Fruit fly (Drosophila melanogaster): ENCODE results near the gene Esp.
A peak's percentile ranks its signal among the peaks of the same experiment; 100 is the strongest.

Esp gene

DNA sequence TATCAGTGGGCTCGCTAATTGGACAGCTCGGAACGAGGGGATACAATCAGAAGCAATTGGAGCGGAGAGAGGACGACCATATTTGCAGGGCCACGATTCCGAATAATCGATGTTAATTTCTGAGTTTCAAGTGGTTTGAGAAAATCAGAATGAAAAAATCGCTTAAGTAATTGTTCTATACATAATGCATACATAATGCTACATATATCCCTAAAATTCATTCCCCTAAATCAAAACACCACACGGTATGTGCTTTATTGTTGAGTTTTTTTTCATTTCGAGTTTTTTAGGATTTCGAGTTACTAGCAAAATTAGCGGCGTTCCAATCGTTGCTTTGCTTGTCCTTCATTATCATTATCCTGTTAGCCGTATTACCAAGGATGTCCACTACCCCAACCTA is 16.2 kb upstream of the Esp start, which contains the start of gene niki:
niki (minus strand) TSS at position 101 of the 400 bp plus-strand sequence.
- TF ChIP-seq slbo (GFP tag; IDR thresholded peaks at IDR 0.05) (no peak), CG10274 (GFP tag; optimal IDR thresholded peaks at IDR 0.05) (no peak), pho (GFP tag; optimal IDR thresholded peaks at IDR 0.05) (no peak), caup (GFP tag; optimal IDR thresholded peaks at IDR 0.05; ENCODE audit: severe bottlenecking) (no peak), Ptx1 (GFP tag; IDR thresholded peaks at IDR 0.05) (no peak), CG17361 (GFP tag; IDR thresholded peaks at IDR 0.05) (no peak), CG13296 (GFP tag; optimal IDR thresholded peaks at IDR 0.05) (no peak), lov (optimal IDR thresholded peaks at IDR 0.05) (no peak), lov (GFP tag; IDR thresholded peaks at IDR 0.05) (no peak), nerfin-1 (tag; optimal IDR thresholded peaks at IDR 0.05) (no peak), CG16815 (GFP tag; optimal IDR thresholded peaks at IDR 0.05) (no peak), CG18262 (tag; optimal IDR thresholded peaks at IDR 0.05) (no peak), CG3995 (GFP tag; optimal IDR thresholded peaks at IDR 0.05) (no peak), CG14014 (GFP tag; IDR thresholded peaks at IDR 0.05) (no peak), Side (GFP tag; optimal IDR thresholded peaks at IDR 0.05) (no peak), chm (GFP tag; IDR thresholded peaks at IDR 0.05) (no peak), CG4730 (GFP tag; IDR thresholded peaks at IDR 0.05) (no peak), pum (GFP tag; optimal IDR thresholded peaks at IDR 0.05) (no peak), gce (GFP tag; IDR thresholded peaks at IDR 0.05) (no peak)

DNA sequence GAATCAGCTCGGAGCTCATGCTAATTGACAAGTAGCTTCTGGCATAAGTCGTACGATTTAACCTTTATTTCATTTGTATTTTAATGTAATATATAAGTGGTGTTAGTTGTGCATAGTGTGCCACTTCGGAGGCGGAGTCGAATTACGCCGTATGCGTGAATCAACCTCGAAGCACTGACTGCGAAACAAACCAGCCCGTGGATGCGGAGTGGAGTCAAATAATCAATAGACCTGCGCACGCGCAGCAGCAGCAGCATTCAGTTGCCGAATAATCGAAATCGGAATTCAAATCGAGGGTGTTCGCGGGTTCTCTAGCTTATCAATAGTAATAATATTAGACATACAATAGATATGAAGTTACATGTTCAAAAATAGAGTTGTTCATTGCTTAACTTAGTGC is 13.5 kb upstream of the Esp start, which contains the start of gene RabX4:
RabX4 (minus strand) TSS at position 176 of the 400 bp plus-strand sequence.
- TF ChIP-seq CG9817 (tag; optimal IDR thresholded peaks at IDR 0.05), result no peak
- no peak for TF ChIP-seq aop (GFP tag; IDR thresholded peaks at IDR 0.05)
- no peak for TF ChIP-seq Aef1 (GFP tag; IDR thresholded peaks at IDR 0.05)
- no peak for TF ChIP-seq dmrt11E (tag; optimal IDR thresholded peaks at IDR 0.05)
- TF ChIP-seq CG1792 (GFP tag; optimal IDR thresholded peaks at IDR 0.05), result no peak
- TF ChIP-seq Fer3 (tag; optimal IDR thresholded peaks at IDR 0.05), result no peak
- TF ChIP-seq MESR4 (GFP tag; optimal IDR thresholded peaks at IDR 0.05), result peak; percentile 1
- TF ChIP-seq CG31224 (GFP tag; IDR thresholded peaks at IDR 0.05), result no peak
- TF ChIP-seq CG9797 (GFP tag; optimal IDR thresholded peaks at IDR 0.05), result no peak
- no peak for TF ChIP-seq unpg (GFP tag; optimal IDR thresholded peaks at IDR 0.05)
- TF ChIP-seq CG11723 (GFP tag; optimal IDR thresholded peaks at IDR 0.05), result no peak
- TF ChIP-seq CG13123 (GFP tag; optimal IDR thresholded peaks at IDR 0.05), result no peak
- no peak for TF ChIP-seq Mad (GFP tag; optimal IDR thresholded peaks at IDR 0.05)
- no peak for TF ChIP-seq oc (tag; optimal IDR thresholded peaks at IDR 0.05)
- TF ChIP-seq YL-1 (GFP tag; optimal IDR thresholded peaks at IDR 0.05), result peak; percentile 42
- no peak for TF ChIP-seq ara (GFP tag; IDR thresholded peaks at IDR 0.05)
- no peak for TF ChIP-seq D (optimal IDR thresholded peaks at IDR 0.05)
- TF ChIP-seq D (GFP tag; optimal IDR thresholded peaks at IDR 0.05), result no peak
- TF ChIP-seq CG7786 (GFP tag; optimal IDR thresholded peaks at IDR 0.05), result no peak
- no peak for TF ChIP-seq corto (GFP tag; optimal IDR thresholded peaks at IDR 0.05)
- no peak for TF ChIP-seq CG12659 (GFP tag; optimal IDR thresholded peaks at IDR 0.05)
- TF ChIP-seq Mrtf (GFP tag; IDR thresholded peaks at IDR 0.05), result no peak
- no peak for TF ChIP-seq NC2β (GFP tag; optimal IDR thresholded peaks at IDR 0.05)
- no peak for TF ChIP-seq CG10979 (tag; optimal IDR thresholded peaks at IDR 0.05)
- peak; percentile 70 for TF ChIP-seq sens (GFP tag)
- no peak for TF ChIP-seq CG17912 (GFP tag; optimal IDR thresholded peaks at IDR 0.05)
- TF ChIP-seq Hsf (GFP tag; optimal IDR thresholded peaks at IDR 0.05), result no peak
- TF ChIP-seq Poxn (GFP tag; IDR thresholded peaks at IDR 0.05), result no peak
- TF ChIP-seq insv (GFP tag; optimal IDR thresholded peaks at IDR 0.05), result no peak
- no peak for TF ChIP-seq ro (GFP tag; IDR thresholded peaks at IDR 0.05)
- TF ChIP-seq CG1603 (tag; optimal IDR thresholded peaks at IDR 0.05), result no peak
- peak; percentile 100 for TF ChIP-seq onecut (GFP tag; IDR thresholded peaks at IDR 0.05)
- no peak for TF ChIP-seq CG1602 (GFP tag; optimal IDR thresholded peaks at IDR 0.05)
- no peak for TF ChIP-seq inv (GFP tag; IDR thresholded peaks at IDR 0.05; ENCODE audit: partially characterized antibody)
